Fruit fly (Drosophila melanogaster) Kc167 (cell line): Measurements from ENCODE around the gene ERp44.

Experiments used
- Myc ChIP-seq: fragments of >200 bp; optimal IDR thresholded peaks from 2 replicates; lab custom pipeline; 2017; ENCODE audit warnings: missing external identifiers
- Sin3A ChIP-seq: fragments of >200 bp; optimal IDR thresholded peaks from 2 replicates; lab custom pipeline; 2018; ENCODE audit warnings: missing external identifiers
- h ChIP-seq: fragments of >200 bp; optimal IDR thresholded peaks from 3 replicates; lab custom pipeline; 2018; ENCODE audit warnings: missing external identifiers
- insv ChIP-seq: fragments of >200 bp; optimal IDR thresholded peaks from 3 replicates; lab custom pipeline; 2018; ENCODE audit warnings: missing external identifiers
- psq ChIP-seq: fragments of >200 bp; optimal IDR thresholded peaks from 2 replicates; lab custom pipeline; 2017; ENCODE audit warnings: missing external identifiers
- ttk ChIP-seq: sonication (Bioruptor generic); optimal IDR thresholded peaks from 2 replicates; lab custom pipeline; 2017; ENCODE audit warnings: missing external identifiers

- TF ChIP-seq h (lab: Kevin White, UChicago) (no peak), Sin3A (lab: Kevin White, UChicago) (no peak), psq (lab: Kevin White, UChicago) (no peak), insv (no peak), ttk (lab: Kevin White, UChicago) (no peak), Myc (lab: Kevin White, UChicago) (no peak)
Observed at dm6 chrX:16320197-16320921, 22.8 kb upstream of the ERp44 start, which contains the start of gene Cyp1.
